Worm (Caenorhabditis elegans) whole organism, L4 larva: ENCODE data around the gene F46B6.5.
A peak's percentile ranks its signal among the peaks of the same experiment; 100 is the strongest.

Experiments
- ama-1 ChIP-seq: fragments of 150-350 bp; optimal IDR thresholded peaks from 2 replicates; lab custom pipeline; 2014; ENCODE audit warnings: inconsistent platforms, mixed read lengths
- ceh-28 ChIP-seq: fragments of 150-350 bp; optimal IDR thresholded peaks from 2 replicates; lab custom pipeline; 2014; ENCODE audit warnings: missing biosample characterization, missing genetic modification reagents, missing genetic modification characterization
- daf-12 ChIP-seq: fragments of 150-350 bp; optimal IDR thresholded peaks from 2 replicates; lab custom pipeline; 2014; ENCODE audit warnings: missing biosample characterization, missing genetic modification reagents, missing genetic modification characterization
- dpl-1 ChIP-seq: fragments of 150-350 bp; optimal IDR thresholded peaks from 2 replicates; lab custom pipeline; 2014; ENCODE audit warnings: missing biosample characterization, missing genetic modification reagents, missing genetic modification characterization
- nhr-25 ChIP-seq: sonication (generic microtip); optimal IDR thresholded peaks from 2 replicates; lab custom pipeline; 2017; ENCODE audit warnings: missing genetic modification characterization, mild to moderate bottlenecking, missing compliant biosample characterization, antibody characterized with exemption, moderate library complexity, borderline replicate concordance; ENCODE audit not compliant: insufficient read depth
- pqm-1 ChIP-seq: sonication (generic microtip); optimal IDR thresholded peaks from 2 replicates; lab custom pipeline; 2017; ENCODE audit warnings: missing biosample characterization, missing genetic modification characterization

- TF ChIP-seq dpl-1 (peak; percentile 64), daf-12 (no peak), pqm-1 (peak; percentile 97), nhr-25 (tag; lab: Kevin White, UChicago) (peak; percentile 95), ama-1 (lab: Kevin White, UChicago) (peak; percentile 100), ceh-28 (tag; lab: Kevin White, UChicago) (peak; percentile 54)
Measured at ce11 chrV:9730743-9731706, 51.8 kb downstream of the F46B6.5 start.
